Fruit fly (Drosophila melanogaster) whole organism, embryonic: Measurements from ENCODE around the gene sud1.
A peak's percentile ranks its signal among the peaks of the same experiment; 100 is the strongest.

ENCODE experiments used
- Blimp-1 ChIP-seq: fragments of 200-800 bp; sonication (Bioruptor generic); optimal IDR thresholded peaks from 3 replicates; lab custom pipeline; 2018; ENCODE audit warnings: missing biosample characterization, missing genetic modification characterization, mild to moderate bottlenecking, moderate library complexity, missing genetic modification reagents
- Bteb2 ChIP-seq: fragments of 200-800 bp; sonication (Bioruptor generic); optimal IDR thresholded peaks from 2 replicates; lab custom pipeline; 2016; ENCODE audit warnings: missing biosample characterization, missing genetic modification characterization
- CG10147 ChIP-seq: fragments of 200-800 bp; sonication (Bioruptor generic); optimal IDR thresholded peaks from 2 replicates; lab custom pipeline; 2019; ENCODE audit warnings: missing biosample characterization, mild to moderate bottlenecking, missing genetic modification characterization, moderate library complexity
- CG11696 ChIP-seq: fragments of 200-800 bp; sonication (Bioruptor generic); IDR thresholded peaks from 2 replicates; pipeline ENCODE4 v1.3.6; 2022; ENCODE audit warnings: missing biosample characterization, missing genetic modification characterization
- CG12219 ChIP-seq: fragments of 200-800 bp; sonication (Bioruptor generic); optimal IDR thresholded peaks from 3 replicates; lab custom pipeline; 2018; ENCODE audit warnings: missing biosample characterization, mild to moderate bottlenecking, missing genetic modification characterization
- CG13424 ChIP-seq: fragments of 200-800 bp; sonication (Bioruptor generic); optimal IDR thresholded peaks from 2 replicates; lab custom pipeline; 2019; ENCODE audit warnings: missing biosample characterization, mild to moderate bottlenecking, missing genetic modification characterization, moderate library complexity
- CG15696 ChIP-seq: fragments of 200-800 bp; sonication (Bioruptor generic); optimal IDR thresholded peaks from 2 replicates; lab custom pipeline; 2019; ENCODE audit warnings: missing biosample characterization, mild to moderate bottlenecking, missing genetic modification characterization, moderate library complexity
- CG1603 ChIP-seq: fragments of 200-800 bp; sonication (Bioruptor generic); optimal IDR thresholded peaks from 2 replicates; lab custom pipeline; 2019; ENCODE audit warnings: missing biosample characterization, mild to moderate bottlenecking, missing genetic modification characterization, moderate library complexity
- CG17328 ChIP-seq: fragments of 200-800 bp; sonication (Bioruptor generic); IDR thresholded peaks from 2 replicates; pipeline ENCODE4 v1.3.6; 2022; ENCODE audit warnings: missing biosample characterization, missing genetic modification characterization
- CG17568 ChIP-seq: fragments of 200-800 bp; sonication (Bioruptor generic); optimal IDR thresholded peaks from 2 replicates; lab custom pipeline; 2018; ENCODE audit warnings: missing biosample characterization, mild to moderate bottlenecking, missing genetic modification characterization, moderate library complexity
- CG2875 ChIP-seq: fragments of 200-800 bp; sonication (Bioruptor generic); optimal IDR thresholded peaks from 2 replicates; lab custom pipeline; 2017; ENCODE audit warnings: missing biosample characterization, mild to moderate bottlenecking, missing genetic modification characterization, missing genetic modification reagents
- CG31388 ChIP-seq: fragments of 200-800 bp; sonication (Bioruptor generic); optimal IDR thresholded peaks from 2 replicates; lab custom pipeline; 2016; ENCODE audit warnings: missing biosample characterization, missing genetic modification characterization
- CG34224 ChIP-seq: fragments of 200-800 bp; sonication (Bioruptor generic); IDR thresholded peaks from 3 replicates; pipeline ENCODE4 v1.3.6; 2022; ENCODE audit warnings: missing biosample characterization, missing genetic modification characterization; ENCODE audit not compliant: partially characterized antibody
- CG34376 ChIP-seq: fragments of 200-800 bp; sonication (Bioruptor generic); optimal IDR thresholded peaks from 2 replicates; lab custom pipeline; 2018; ENCODE audit warnings: missing biosample characterization, mild to moderate bottlenecking, missing genetic modification characterization
- CG42726 ChIP-seq: fragments of 200-800 bp; sonication (Bioruptor generic); IDR thresholded peaks from 2 replicates; pipeline ENCODE4 v1.3.6; 2022; ENCODE audit warnings: missing biosample characterization, missing genetic modification characterization; ENCODE audit not compliant: partially characterized antibody
- CG4617 ChIP-seq: fragments of 200-800 bp; sonication (Bioruptor generic); optimal IDR thresholded peaks from 3 replicates; lab custom pipeline; 2016; ENCODE audit warnings: missing biosample characterization, missing genetic modification characterization, borderline replicate concordance
- CG7556 ChIP-seq: fragments of 200-800 bp; sonication (Bioruptor generic); optimal IDR thresholded peaks from 2 replicates; lab custom pipeline; 2017; ENCODE audit warnings: missing biosample characterization, mild to moderate bottlenecking, missing genetic modification characterization
- CG8478 ChIP-seq: fragments of >200 bp; optimal IDR thresholded peaks from 2 replicates; lab custom pipeline; 2018
- Camta ChIP-seq: fragments of 200-800 bp; sonication (Bioruptor generic); optimal IDR thresholded peaks from 2 replicates; lab custom pipeline; 2016; ENCODE audit warnings: missing biosample characterization, missing genetic modification characterization
- CkIIα-i1 ChIP-seq: fragments of 200-800 bp; sonication (Bioruptor generic); IDR thresholded peaks from 2 replicates; pipeline ENCODE4 v1.3.6; 2022; ENCODE audit warnings: missing biosample characterization, missing genetic modification characterization
- CoRest ChIP-seq: fragments of 200-800 bp; sonication (Bioruptor generic); optimal IDR thresholded peaks from 3 replicates; lab custom pipeline; 2018; ENCODE audit warnings: missing biosample characterization, mild to moderate bottlenecking, missing genetic modification characterization, moderate library complexity
- D19A ChIP-seq: fragments of 200-800 bp; optimal IDR thresholded peaks from 3 replicates; lab custom pipeline; 2019; ENCODE audit warnings: missing biosample characterization, mild to moderate bottlenecking, missing genetic modification characterization, moderate library complexity
- Doc2 ChIP-seq: fragments of 200-800 bp; sonication (Bioruptor generic); IDR thresholded peaks from 2 replicates; pipeline ENCODE4 v1.3.6; 2022; ENCODE audit warnings: missing biosample characterization, missing genetic modification characterization
- Ets97D ChIP-seq: fragments of 200-800 bp; sonication (Bioruptor generic); optimal IDR thresholded peaks from 3 replicates; lab custom pipeline; 2016; ENCODE audit warnings: missing biosample characterization, missing genetic modification characterization
- Fer2 ChIP-seq: fragments of 200-800 bp; sonication (Bioruptor generic); optimal IDR thresholded peaks from 2 replicates; lab custom pipeline; 2018; ENCODE audit warnings: missing biosample characterization, mild to moderate bottlenecking, missing genetic modification characterization, moderate library complexity
- GATAe ChIP-seq: fragments of 200-800 bp; sonication (Bioruptor generic); conservative IDR thresholded peaks from 2 replicates; pipeline ENCODE4 v1.3.6; 2022; ENCODE audit warnings: missing biosample characterization, missing genetic modification characterization
- HLH4C ChIP-seq: fragments of 200-800 bp; sonication (Bioruptor generic); IDR thresholded peaks from 3 replicates; pipeline ENCODE4 v1.3.6; 2022; ENCODE audit warnings: missing biosample characterization, missing genetic modification characterization; ENCODE audit not compliant: partially characterized antibody
- MBD-R2 ChIP-seq: fragments of 200-800 bp; sonication (Bioruptor generic); IDR thresholded peaks from 2 replicates; pipeline ENCODE4 v1.3.6; 2022; ENCODE audit warnings: missing biosample characterization, missing genetic modification characterization
- Nf-YA ChIP-seq: fragments of 200-800 bp; sonication (Bioruptor generic); IDR thresholded peaks from 2 replicates; pipeline ENCODE4 v1.3.6; 2022; ENCODE audit warnings: missing biosample characterization, missing genetic modification characterization
- Oaz ChIP-seq: fragments of 200-800 bp; sonication (Bioruptor generic); IDR thresholded peaks from 2 replicates; pipeline ENCODE4 v1.3.6; 2022; ENCODE audit warnings: missing biosample characterization, missing genetic modification characterization
- Ptx1 ChIP-seq: fragments of 200-800 bp; sonication (Bioruptor generic); IDR thresholded peaks from 2 replicates; pipeline ENCODE4 v1.3.6; 2022; ENCODE audit warnings: missing biosample characterization, missing genetic modification characterization
- Rx ChIP-seq: fragments of 200-800 bp; sonication (Bioruptor generic); IDR thresholded peaks from 2 replicates; pipeline ENCODE4 v1.3.6; 2022; ENCODE audit warnings: missing biosample characterization, missing genetic modification characterization
- Usf ChIP-seq: fragments of 200-800 bp; sonication (Bioruptor generic); optimal IDR thresholded peaks from 2 replicates; lab custom pipeline; 2017; ENCODE audit warnings: missing genotype, missing biosample characterization, missing genetic modification characterization
- Vsx1 ChIP-seq: fragments of 200-800 bp; sonication (Bioruptor generic); optimal IDR thresholded peaks from 2 replicates; lab custom pipeline; 2017; ENCODE audit warnings: missing biosample characterization, mild to moderate bottlenecking, missing genetic modification characterization, missing genetic modification reagents
- az2 ChIP-seq: fragments of 200-800 bp; sonication (Bioruptor generic); optimal IDR thresholded peaks from 3 replicates; lab custom pipeline; 2016; ENCODE audit warnings: missing biosample characterization, missing genetic modification characterization
- cato ChIP-seq: fragments of 200-800 bp; sonication (Bioruptor generic); optimal IDR thresholded peaks from 2 replicates; lab custom pipeline; 2016; ENCODE audit warnings: missing biosample characterization, missing genetic modification characterization, borderline replicate concordance
- ci ChIP-seq: fragments of 200-800 bp; sonication (Bioruptor generic); IDR thresholded peaks from 3 replicates; pipeline ENCODE4 v1.3.6; 2022; ENCODE audit warnings: missing biosample characterization, missing genetic modification characterization
- gsb-n ChIP-seq: fragments of 200-800 bp; sonication (Bioruptor generic); optimal IDR thresholded peaks from 3 replicates; lab custom pipeline; 2018; ENCODE audit warnings: missing biosample characterization, mild to moderate bottlenecking, missing genetic modification characterization
- hbn ChIP-seq: fragments of 200-800 bp; sonication (Bioruptor generic); IDR thresholded peaks from 2 replicates; pipeline ENCODE4 v1.3.6; 2022; ENCODE audit warnings: missing biosample characterization, missing genetic modification characterization; ENCODE audit not compliant: partially characterized antibody
- lilli ChIP-seq: fragments of 200-800 bp; sonication (Bioruptor generic); optimal IDR thresholded peaks from 3 replicates; lab custom pipeline; 2016; ENCODE audit warnings: missing biosample characterization, missing genetic modification characterization
- nerfin-2 ChIP-seq: fragments of 200-800 bp; sonication (Bioruptor generic); IDR thresholded peaks from 2 replicates; pipeline ENCODE4 v1.3.6; 2022; ENCODE audit warnings: missing biosample characterization, missing genetic modification characterization; ENCODE audit not compliant: partially characterized antibody
- oc ChIP-seq: fragments of 200-800 bp; sonication (Bioruptor generic); optimal IDR thresholded peaks from 2 replicates; lab custom pipeline; 2018; ENCODE audit warnings: missing biosample characterization, mild to moderate bottlenecking, missing genetic modification characterization, moderate library complexity
- pita ChIP-seq: fragments of 200-800 bp; sonication (Bioruptor generic); optimal IDR thresholded peaks from 2 replicates; lab custom pipeline; 2017; ENCODE audit warnings: missing biosample characterization, mild to moderate bottlenecking, missing genetic modification characterization
- slou ChIP-seq: fragments of 200-800 bp; sonication (Bioruptor generic); optimal IDR thresholded peaks from 3 replicates; lab custom pipeline; 2016; ENCODE audit warnings: missing biosample characterization, missing genetic modification characterization
- sr ChIP-seq: fragments of 200-800 bp; sonication (Bioruptor generic); IDR thresholded peaks from 3 replicates; pipeline ENCODE4 v1.3.6; 2022; ENCODE audit warnings: missing biosample characterization, missing genetic modification characterization
- ssp ChIP-seq: fragments of 200-800 bp; sonication (Bioruptor generic); IDR thresholded peaks from 2 replicates; pipeline ENCODE4 v1.3.6; 2022; ENCODE audit warnings: missing biosample characterization, missing genetic modification characterization
- unc-4 ChIP-seq: fragments of 200-800 bp; sonication (Bioruptor generic); IDR thresholded peaks from 2 replicates; pipeline ENCODE4 v1.3.6; 2022; ENCODE audit warnings: missing biosample characterization, missing genetic modification characterization; ENCODE audit not compliant: partially characterized antibody
- zen2 ChIP-seq: fragments of 200-800 bp; sonication (Bioruptor generic); IDR thresholded peaks from 3 replicates; pipeline ENCODE4 v1.3.6; 2022; ENCODE audit warnings: missing biosample characterization, missing genetic modification characterization; ENCODE audit not compliant: partially characterized antibody

sud1 gene

DNA sequence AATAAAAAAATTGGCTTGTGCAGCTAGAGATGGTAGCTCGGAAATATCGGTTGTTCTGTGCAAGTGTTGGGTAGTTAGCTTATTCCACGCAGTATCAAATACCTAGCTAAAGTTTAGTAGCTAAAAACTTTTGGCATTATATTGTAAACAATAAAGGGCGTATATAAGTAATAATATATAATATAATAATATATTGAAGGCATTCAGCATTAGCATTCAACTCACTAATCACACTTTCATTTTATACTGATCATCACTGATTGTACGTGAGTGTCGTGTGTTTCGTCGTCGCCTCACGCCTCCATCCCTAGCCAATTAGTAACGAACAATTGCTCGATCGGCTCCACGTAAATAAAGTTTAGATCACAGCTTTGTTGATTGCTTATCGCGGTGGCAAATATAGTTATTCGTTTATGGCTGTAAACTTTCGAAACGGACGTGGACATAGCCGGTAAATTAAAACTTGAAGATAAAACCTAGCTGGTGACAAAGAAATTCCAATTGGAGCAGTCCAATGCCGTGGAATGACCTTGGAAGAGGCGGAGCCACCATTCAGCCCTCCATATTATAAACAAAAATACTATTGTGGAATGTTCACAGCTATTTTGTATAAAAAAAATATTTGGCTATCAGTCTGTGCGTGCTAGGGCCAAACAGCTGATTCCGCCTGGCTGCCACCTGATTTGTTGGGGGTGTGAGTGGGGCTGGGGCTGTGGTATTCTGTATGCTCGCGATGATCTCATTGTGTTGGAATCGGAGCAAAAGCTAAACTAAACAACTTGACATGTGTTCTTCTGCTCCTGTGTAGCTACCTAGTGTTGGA lies at the start of gene sud1, which contains the start of the genes PIG-S and CG11168 (continued):
- TF ChIP-seq CG12219 (GFP tag; lab: Kevin White, UChicago) (no peak), hbn (GFP tag; lab: Robert Waterston, UW) (peak; percentile 92), Ptx1 (GFP tag; lab: Robert Waterston, UW) (peak; percentile 80), Bteb2 (GFP tag; lab: Kevin White, UChicago) (no peak), CkIIα-i1 (no peak), Blimp-1 (GFP tag; lab: Kevin White, UChicago) (no peak), GATAe (no peak), Vsx1 (GFP tag; lab: Kevin White, UChicago) (peak; percentile 90), CG8478 (lab: Kevin White, UChicago) (no peak), pita (no peak), CG2875 (GFP tag; lab: Kevin White, UChicago) (peak; percentile 11), Camta (no peak), unc-4 (peak; percentile 93), CoRest (peak; percentile 78), CG34224 (GFP tag; lab: Robert Waterston, UW) (peak; percentile 93), oc (no peak), Rx (GFP tag; lab: Robert Waterston, UW) (peak; percentile 35), Oaz (GFP tag; lab: Robert Waterston, UW) (peak; percentile 17; the same call in 1 of the 2 replicates), CG42726 (GFP tag; lab: Robert Waterston, UW) (0 out of 2 replicates have a peak, but pooled peaks have one; percentile 42), HLH4C (GFP tag; lab: Robert Waterston, UW) (peak; percentile 89), Nf-YA (GFP tag; lab: Robert Waterston, UW) (no peak), MBD-R2 (GFP tag; lab: Robert Waterston, UW) (peak; percentile 85), az2 (GFP tag; lab: Kevin White, UChicago) (peak; percentile 61), CG31388 (no peak), CG11696 (GFP tag; lab: Robert Waterston, UW) (no peak), nerfin-2 (peak; percentile 81), Fer2 (tag; lab: Kevin White, UChicago) (peak; percentile 34), ci (GFP tag; lab: Robert Waterston, UW) (0 out of 3 replicates have a peak, but pooled peaks have one; percentile 27), ssp (GFP tag; lab: Robert Waterston, UW) (peak; percentile 54; the same call in 1 of the 2 replicates), Doc2 (GFP tag; lab: Robert Waterston, UW) (no peak), D19A (tag; lab: Kevin White, UChicago) (no peak), sr (GFP tag; lab: Robert Waterston, UW) (no peak), CG17328 (GFP tag; lab: Robert Waterston, UW) (peak; percentile 50), Usf (GFP tag; lab: Kevin White, UChicago) (peak; percentile 49), CG34376 (GFP tag; lab: Kevin White, UChicago) (peak; percentile 32), Ets97D (GFP tag; lab: Kevin White, UChicago) (peak; percentile 5), slou (GFP tag; lab: Kevin White, UChicago) (peak; percentile 31), CG4617 (peak; percentile 53), gsb-n (tag; lab: Kevin White, UChicago) (peak; percentile 85), CG17568 (GFP tag; lab: Kevin White, UChicago) (no peak), CG7556 (no peak), lilli (GFP tag; lab: Kevin White, UChicago) (peak; percentile 17), CG1603 (tag; lab: Kevin White, UChicago) (peak; percentile 29), cato (peak; percentile 5), CG10147 (GFP tag; lab: Kevin White, UChicago) (peak; percentile 32), zen2 (GFP tag; lab: Robert Waterston, UW) (peak; percentile 78; the same call in 2 of the 3 replicates), CG13424 (tag; lab: Kevin White, UChicago) (peak; percentile 68), CG15696 (peak; percentile 63)
